Fruit fly (Drosophila melanogaster): ENCODE data around the gene tow.

DNA sequence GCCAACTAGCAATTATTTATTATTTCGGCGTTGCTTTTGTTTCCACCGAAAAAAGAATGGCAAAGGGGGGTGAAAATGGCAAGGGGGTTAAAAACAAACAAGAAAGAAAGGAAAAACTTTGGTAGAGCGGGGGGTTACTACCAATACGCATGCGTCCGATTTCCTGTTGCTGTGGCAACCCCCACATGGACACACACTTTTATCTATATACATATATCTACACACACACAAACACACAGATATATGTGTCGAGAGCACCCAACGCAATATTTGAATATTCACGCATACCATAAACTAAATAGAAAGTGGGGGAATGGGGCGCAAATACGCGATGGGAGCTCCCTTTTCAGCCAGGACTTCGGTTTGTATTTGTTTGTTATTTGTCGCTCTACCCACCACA, 43.4 kb upstream of the tow start:
- no peak for TF ChIP-seq psq (optimal IDR thresholded peaks at IDR 0.05)
- no peak for TF ChIP-seq Sin3A (optimal IDR thresholded peaks at IDR 0.05)

All from Kc167 (cell line).